Fruit fly (Drosophila melanogaster) whole organism, pupa: ENCODE measurements around the gene Mvd.

ENCODE experiments used
- CG10348 ChIP-seq: fragments of 200-800 bp; sonication (Bioruptor generic); IDR thresholded peaks from 2 replicates; pipeline ENCODE4 v1.3.6; 2022; ENCODE audit warnings: missing biosample characterization, missing genetic modification characterization
- CG12605 ChIP-seq: fragments of 200-800 bp; sonication (Bioruptor generic); IDR thresholded peaks from 2 replicates; pipeline ENCODE4 v1.3.6; 2022; ENCODE audit warnings: missing biosample characterization, missing genetic modification characterization
- CG13204 ChIP-seq: fragments of 200-800 bp; sonication (Bioruptor generic); optimal IDR thresholded peaks from 2 replicates; lab custom pipeline; 2018; ENCODE audit warnings: missing biosample characterization, mild to moderate bottlenecking, missing genetic modification characterization, moderate library complexity
- CG14655 ChIP-seq: fragments of 200-800 bp; sonication (Bioruptor generic); optimal IDR thresholded peaks from 3 replicates; lab custom pipeline; 2017; ENCODE audit warnings: mild to moderate bottlenecking, missing biosample characterization, missing genetic modification reagents, missing genetic modification characterization
- CG15710 ChIP-seq: fragments of 200-800 bp; sonication (Bioruptor generic); optimal IDR thresholded peaks from 2 replicates; lab custom pipeline; 2018; ENCODE audit warnings: missing biosample characterization, mild to moderate bottlenecking, missing genetic modification characterization, moderate library complexity
- CG17806 ChIP-seq: fragments of 200-800 bp; sonication (Bioruptor generic); optimal IDR thresholded peaks from 2 replicates; lab custom pipeline; 2018; ENCODE audit warnings: missing biosample characterization, mild to moderate bottlenecking, missing genetic modification characterization, moderate library complexity
- CG32121 ChIP-seq: fragments of 200-800 bp; sonication (Bioruptor generic); IDR thresholded peaks from 2 replicates; pipeline ENCODE4 v1.3.6; 2022; ENCODE audit warnings: missing biosample characterization, missing genetic modification characterization
- CG34367 ChIP-seq: fragments of 200-800 bp; sonication (Bioruptor generic); optimal IDR thresholded peaks from 2 replicates; lab custom pipeline; 2018; ENCODE audit warnings: missing biosample characterization, mild to moderate bottlenecking, missing genetic modification characterization
- CG4496 ChIP-seq: fragments of 200-800 bp; sonication (Bioruptor generic); IDR thresholded peaks from 3 replicates; pipeline ENCODE4 v1.3.6; 2022; ENCODE audit warnings: missing biosample characterization, missing genetic modification characterization
- CG8159 ChIP-seq: fragments of 200-800 bp; sonication (Bioruptor generic); optimal IDR thresholded peaks from 3 replicates; lab custom pipeline; 2018; ENCODE audit warnings: missing biosample characterization, mild to moderate bottlenecking, missing genetic modification characterization, moderate library complexity
- CG8301 ChIP-seq: fragments of 200-800 bp; sonication (Bioruptor generic); optimal IDR thresholded peaks from 2 replicates; lab custom pipeline; 2018; ENCODE audit warnings: missing biosample characterization, mild to moderate bottlenecking, missing genetic modification characterization
- CG9948 ChIP-seq: fragments of 200-800 bp; sonication (Bioruptor generic); optimal IDR thresholded peaks from 2 replicates; lab custom pipeline; 2018; ENCODE audit warnings: missing biosample characterization, mild to moderate bottlenecking, missing genetic modification characterization, moderate library complexity
- D1 ChIP-seq: fragments of 200-800 bp; sonication (Bioruptor generic); optimal IDR thresholded peaks from 2 replicates; lab custom pipeline; 2018; ENCODE audit warnings: missing biosample characterization, mild to moderate bottlenecking, missing genetic modification characterization, moderate library complexity
- EcR ChIP-seq: fragments of 200-800 bp; sonication (Bioruptor generic); optimal IDR thresholded peaks from 3 replicates; lab custom pipeline; 2019; ENCODE audit warnings: missing biosample characterization, missing genetic modification characterization, mild to moderate bottlenecking, moderate library complexity, missing genetic modification reagents
- Ets98B ChIP-seq: fragments of 200-800 bp; sonication (Bioruptor generic); IDR thresholded peaks from 2 replicates; pipeline ENCODE4 v1.3.6; 2022; ENCODE audit warnings: missing biosample characterization, missing genetic modification characterization
- Pif1A ChIP-seq: fragments of 200-800 bp; sonication (Bioruptor generic); optimal IDR thresholded peaks from 3 replicates; lab custom pipeline; 2016; ENCODE audit warnings: missing biosample characterization, missing genetic modification characterization
- Pif1B ChIP-seq: fragments of 200-800 bp; sonication (Bioruptor generic); optimal IDR thresholded peaks from 3 replicates; lab custom pipeline; 2016; ENCODE audit warnings: missing biosample characterization, missing genetic modification characterization
- Snoo ChIP-seq: fragments of 200-800 bp; sonication (Bioruptor generic); optimal IDR thresholded peaks from 3 replicates; lab custom pipeline; 2017; ENCODE audit warnings: missing biosample characterization, mild to moderate bottlenecking, missing genetic modification characterization, inconsistent platforms
- fd96Ca ChIP-seq: fragments of 200-800 bp; sonication (Bioruptor generic); IDR thresholded peaks from 3 replicates; pipeline ENCODE4 v1.3.6; 2022; ENCODE audit warnings: missing biosample characterization, missing genetic modification characterization
- gl ChIP-seq: fragments of 200-800 bp; sonication (Bioruptor generic); optimal IDR thresholded peaks from 2 replicates; lab custom pipeline; 2018; ENCODE audit warnings: missing biosample characterization, mild to moderate bottlenecking, missing genetic modification characterization
- rn ChIP-seq: fragments of 200-800 bp; sonication (Bioruptor generic); IDR thresholded peaks from 2 replicates; pipeline ENCODE4 v1.3.6; 2022; ENCODE audit warnings: missing biosample characterization, missing genetic modification characterization

The Mvd gene

DNA sequence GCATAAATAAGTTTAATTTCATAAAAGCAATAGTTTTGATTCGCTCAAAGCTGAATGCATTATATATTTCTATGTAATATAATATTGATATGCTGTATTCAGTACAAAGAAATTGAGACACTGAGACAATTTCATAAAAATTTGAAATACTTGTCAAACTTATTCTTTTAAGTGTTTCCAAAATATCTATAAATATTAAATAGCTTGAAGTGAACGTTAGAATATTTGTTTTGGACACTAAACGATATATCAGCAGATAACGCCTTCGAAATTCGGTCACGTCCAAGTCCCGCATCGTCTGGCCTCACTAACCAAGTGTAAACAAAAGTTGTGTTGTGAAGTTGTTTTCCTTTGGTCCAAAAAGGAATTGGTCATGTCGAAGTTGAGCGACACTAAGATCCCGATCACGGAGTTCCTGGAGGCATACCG lies 38.2 kb upstream of the Mvd start:
- TF ChIP-seq Pif1A (GFP tag; lab: Kevin White, UChicago) (no peak), CG8301 (no peak), CG8159 (tag; lab: Kevin White, UChicago) (no peak), Ets98B (GFP tag; lab: Robert Waterston, UW) (no peak), CG10348 (GFP tag; lab: Robert Waterston, UW) (no peak), CG14655 (no peak), gl (tag; lab: Kevin White, UChicago) (no peak), fd96Ca (GFP tag; lab: Robert Waterston, UW) (no peak), rn (GFP tag; lab: Robert Waterston, UW) (no peak), CG17806 (tag; lab: Kevin White, UChicago) (no peak)

dm6 chrX:15712409-15712808 lies 36.6 kb upstream of the Mvd start, which contains the start of gene HUWE1:
Gene HUWE1, plus strand, starts transcription at chrX:15712628.
- TF ChIP-seq CG15710 (tag; lab: Kevin White, UChicago): peak; percentile 1
- TF ChIP-seq CG9948: no peak
- TF ChIP-seq, all 21 proteins: peak for 1

DNA sequence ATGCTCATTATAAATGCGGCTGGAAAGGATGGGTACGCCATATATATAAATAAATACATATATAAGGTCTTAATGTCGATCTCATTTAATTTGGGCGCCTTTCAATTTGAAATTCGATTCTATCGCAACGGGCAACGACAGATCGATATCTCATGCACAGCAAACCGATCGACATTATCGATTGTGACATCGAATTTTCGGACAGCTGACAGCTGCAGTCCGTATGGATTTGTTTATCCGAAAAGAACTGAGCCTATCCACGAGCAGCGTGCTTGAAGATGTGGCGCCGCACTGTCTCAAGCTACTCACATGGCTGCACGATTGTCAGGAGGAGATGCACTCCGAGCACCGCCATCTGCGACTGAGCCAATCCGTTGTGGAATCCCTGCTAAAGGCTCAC lies 17.0 kb upstream of the Mvd start, which contains the start of gene CG8191:
Gene CG8191, plus strand, starts transcription at position 211 of the 400 bp plus-strand sequence.
- no peak for TF ChIP-seq CG17806 (tag; lab: Kevin White, UChicago)
- TF ChIP-seq CG9948: no peak
- TF ChIP-seq D1 (tag; lab: Kevin White, UChicago): no peak
- TF ChIP-seq CG12605 (GFP tag; lab: Robert Waterston, UW): no peak
- no peak for TF ChIP-seq Snoo (tag; lab: Kevin White, UChicago)
- TF ChIP-seq CG8159 (tag; lab: Kevin White, UChicago): no peak
- TF ChIP-seq CG13204 (GFP tag; lab: Kevin White, UChicago): no peak
- no peak for TF ChIP-seq CG34367
- no peak for TF ChIP-seq CG10348 (GFP tag; lab: Robert Waterston, UW)
- TF ChIP-seq rn (GFP tag; lab: Robert Waterston, UW): no peak
- TF ChIP-seq Pif1B (GFP tag; lab: Kevin White, UChicago): no peak
- TF ChIP-seq CG32121: no peak
- TF ChIP-seq CG15710 (tag; lab: Kevin White, UChicago): no peak
- TF ChIP-seq CG14655: no peak
- no peak for TF ChIP-seq Pif1A (GFP tag; lab: Kevin White, UChicago)
- TF ChIP-seq CG4496: no peak
- TF ChIP-seq Ets98B (GFP tag; lab: Robert Waterston, UW): no peak
- no peak for TF ChIP-seq gl (tag; lab: Kevin White, UChicago)

- TF ChIP-seq Snoo (tag; lab: Kevin White, UChicago) (no peak), fd96Ca (GFP tag; lab: Robert Waterston, UW) (no peak), CG8159 (tag; lab: Kevin White, UChicago) (no peak), CG4496 (peak; percentile 48; the same call in 2 of the 3 replicates), rn (GFP tag; lab: Robert Waterston, UW) (peak; percentile 25; the same call in 1 of the 2 replicates), Pif1A (GFP tag; lab: Kevin White, UChicago) (no peak), gl (tag; lab: Kevin White, UChicago) (no peak), D1 (tag; lab: Kevin White, UChicago) (no peak), CG32121 (peak; percentile 21; the same call in 1 of the 2 replicates), CG12605 (GFP tag; lab: Robert Waterston, UW) (peak; percentile 52), Ets98B (GFP tag; lab: Robert Waterston, UW) (peak; percentile 9; the same call in 1 of the 2 replicates)
Measured at dm6 chrX:15733192-15733892, 15.6 kb upstream of the Mvd start.

dm6 chrX:15733995-15734394 lies 15.0 kb upstream of the Mvd start, which contains the start of the genes CG12379 and MagR:
Gene CG12379, minus strand, starts transcription at chrX:15733996.
Gene MagR, plus strand, starts transcription at chrX:15734270.
- TF ChIP-seq Snoo (tag; lab: Kevin White, UChicago) (peak; percentile 0), CG9948 (peak; percentile 28), CG17806 (tag; lab: Kevin White, UChicago) (peak; percentile 0), CG14655 (no peak), CG4496 (peak; percentile 6; the same call in 1 of the 3 replicates), CG8159 (tag; lab: Kevin White, UChicago) (peak; percentile 40), Ets98B (GFP tag; lab: Robert Waterston, UW) (no peak), EcR (GFP tag; lab: Kevin White, UChicago) (no peak), CG8301 (peak; percentile 21), CG15710 (tag; lab: Kevin White, UChicago) (peak; percentile 54), CG34367 (no peak)

- TF ChIP-seq Pif1A (GFP tag; lab: Kevin White, UChicago): no peak
- no peak for TF ChIP-seq Ets98B (GFP tag; lab: Robert Waterston, UW)
- TF ChIP-seq gl (tag; lab: Kevin White, UChicago): no peak
- TF ChIP-seq fd96Ca (GFP tag; lab: Robert Waterston, UW): no peak
- no peak for TF ChIP-seq CG34367
- no peak for TF ChIP-seq CG13204 (GFP tag; lab: Kevin White, UChicago)
- no peak for TF ChIP-seq CG14655
- no peak for TF ChIP-seq CG15710 (tag; lab: Kevin White, UChicago)
- no peak for TF ChIP-seq CG12605 (GFP tag; lab: Robert Waterston, UW)
- no peak for TF ChIP-seq Pif1B (GFP tag; lab: Kevin White, UChicago)
- TF ChIP-seq Snoo (tag; lab: Kevin White, UChicago): no peak
- no peak for TF ChIP-seq CG4496
- no peak for TF ChIP-seq CG8301
- TF ChIP-seq D1 (tag; lab: Kevin White, UChicago): no peak
- no peak for TF ChIP-seq CG32121
- no peak for TF ChIP-seq CG8159 (tag; lab: Kevin White, UChicago)
Measured at dm6 chrX:15737110-15737509, 11.9 kb upstream of the Mvd start, which contains the start of gene Arp6. Gene Arp6, minus strand, starts transcription at chrX:15737120.
